Fruit fly (Drosophila melanogaster): Measurements from ENCODE around the gene CG15812.

DNA sequence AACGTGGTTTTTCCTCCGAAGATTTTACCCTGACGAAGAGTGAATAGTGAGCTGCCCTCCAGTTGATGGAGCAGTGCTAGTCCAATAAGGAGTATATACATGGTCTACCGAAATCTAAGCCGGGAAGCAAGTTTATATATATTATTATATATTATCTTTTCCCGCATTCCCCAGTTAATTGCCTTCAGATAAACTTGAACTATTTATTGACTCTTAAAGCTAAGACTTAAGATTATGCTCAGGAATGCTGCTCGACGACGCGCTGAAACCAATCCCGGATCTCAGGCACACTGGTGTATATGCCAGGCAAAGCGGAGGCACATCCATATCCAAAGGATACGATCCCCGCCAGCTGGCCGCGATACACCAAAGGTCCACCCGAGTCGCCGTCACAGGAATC is 45.6 kb downstream of the CG15812 start, which contains the start of gene CG32277:
- TF ChIP-seq tj (GFP tag; optimal IDR thresholded peaks at IDR 0.05), result no peak
- no peak for TF ChIP-seq CG33017 (tag; optimal IDR thresholded peaks at IDR 0.05)
- TF ChIP-seq CG12768 (GFP tag; optimal IDR thresholded peaks at IDR 0.05), result no peak
- TF ChIP-seq Crg-1 (GFP tag; optimal IDR thresholded peaks at IDR 0.05), result no peak
- TF ChIP-seq Mnt (GFP tag; optimal IDR thresholded peaks at IDR 0.05), result no peak
- TF ChIP-seq Hr96 (GFP tag; optimal IDR thresholded peaks at IDR 0.05), result no peak
